Fruit fly (Drosophila melanogaster) Kc167 (cell line): Measurements from ENCODE around the gene CG31676.

Source experiments
- Myc ChIP-seq: fragments of >200 bp; optimal IDR thresholded peaks from 2 replicates; lab custom pipeline; 2017; ENCODE audit warnings: missing external identifiers
- Sin3A ChIP-seq: fragments of >200 bp; optimal IDR thresholded peaks from 2 replicates; lab custom pipeline; 2018; ENCODE audit warnings: missing external identifiers
- h ChIP-seq: fragments of >200 bp; optimal IDR thresholded peaks from 3 replicates; lab custom pipeline; 2018; ENCODE audit warnings: missing external identifiers
- psq ChIP-seq: fragments of >200 bp; optimal IDR thresholded peaks from 2 replicates; lab custom pipeline; 2017; ENCODE audit warnings: missing external identifiers

DNA sequence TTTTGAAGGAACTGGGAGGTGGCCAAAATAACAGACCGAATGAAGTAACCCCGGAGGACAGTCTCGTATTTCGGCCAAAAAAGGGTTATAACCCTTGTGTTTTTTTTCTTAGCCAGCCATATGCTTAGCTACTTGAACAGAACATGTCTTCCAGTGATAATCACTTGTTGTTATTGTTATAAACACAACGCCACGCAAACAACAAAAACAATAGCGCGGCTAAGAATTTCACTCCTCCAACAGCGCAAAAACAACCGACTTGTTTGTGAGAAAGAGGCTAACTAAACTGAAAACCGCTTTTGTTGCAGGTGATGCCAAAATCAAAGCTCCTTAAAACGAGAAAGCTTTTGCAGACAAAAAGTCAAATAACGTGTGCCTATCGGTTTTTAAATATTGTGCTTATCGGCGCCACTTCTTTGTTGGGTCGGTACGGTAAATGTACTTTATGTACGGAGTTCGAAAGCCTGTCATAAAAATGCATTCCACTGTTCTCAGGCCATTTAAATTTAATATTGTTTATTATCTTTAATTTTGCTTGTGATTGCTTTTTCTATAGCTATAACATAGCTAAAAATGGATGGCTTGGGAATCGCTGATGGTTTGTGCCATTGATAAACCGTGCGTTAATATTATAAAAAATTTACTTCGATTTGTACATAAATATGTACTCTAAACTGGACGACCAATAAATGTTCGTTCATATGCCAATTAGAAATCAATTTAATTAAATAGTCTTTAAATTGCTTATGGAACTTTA is 43.6 kb upstream of the CG31676 start, which contains the start of gene vari:
- TF ChIP-seq psq (lab: Kevin White, UChicago) (no peak), Sin3A (lab: Kevin White, UChicago) (no peak), h (no peak), Myc (lab: Kevin White, UChicago) (no peak)
